Worm (Caenorhabditis elegans): Measurements from ENCODE around the gene pptr-1.

ce11 chrV:16361350-16361749, 4.0 kb downstream of the pptr-1 start:
- TF ChIP-seq B0310.2 (tag; optimal IDR thresholded peaks at IDR 0.05) (no peak), pes-1 (GFP tag; IDR thresholded peaks at IDR 0.05) (no peak), scrt-1 (GFP tag; IDR thresholded peaks at IDR 0.05) (no peak), ama-1 (optimal IDR thresholded peaks at IDR 0.05) (no peak), ceh-13 (GFP tag; optimal IDR thresholded peaks at IDR 0.05) (no peak), sea-1 (GFP tag; conservative IDR thresholded peaks at IDR 0.05) (no peak), flt-1 (GFP tag; IDR thresholded peaks at IDR 0.05) (no peak), hnd-1 (tag; optimal IDR thresholded peaks at IDR 0.05) (no peak), hmbx-1 (tag; optimal IDR thresholded peaks at IDR 0.05) (no peak), hmg-4 (GFP tag; optimal IDR thresholded peaks at IDR 0.05) (no peak), aly-1 (tag; optimal IDR thresholded peaks at IDR 0.05) (no peak), tra-4 (tag; optimal IDR thresholded peaks at IDR 0.05) (no peak), tbx-11 (GFP tag; IDR thresholded peaks at IDR 0.05) (no peak), F13C5.2 (tag; optimal IDR thresholded peaks at IDR 0.05) (no peak)
